Fruit fly (Drosophila melanogaster): ENCODE results near the gene Atg1.

Gene Atg1

dm6 chr3L:12790783-12791678 lies 13.9 kb downstream of the Atg1 start:
- no peak for TF ChIP-seq psq (optimal IDR thresholded peaks at IDR 0.05)
- TF ChIP-seq Myc (optimal IDR thresholded peaks at IDR 0.05) = no peak
- TF ChIP-seq h (optimal IDR thresholded peaks at IDR 0.05) = no peak
- no peak for TF ChIP-seq ttk (optimal IDR thresholded peaks at IDR 0.05)
- TF ChIP-seq insv (optimal IDR thresholded peaks at IDR 0.05) = no peak
- TF ChIP-seq Sin3A (optimal IDR thresholded peaks at IDR 0.05) = no peak

dm6 chr3L:12789875-12790373 lies 15.0 kb downstream of the Atg1 start, which contains the start of gene CG42709:
CG42709 (plus strand) TSS chr3L:12790192.
- no peak for TF ChIP-seq psq (optimal IDR thresholded peaks at IDR 0.05)
- no peak for TF ChIP-seq insv (optimal IDR thresholded peaks at IDR 0.05)
- TF ChIP-seq ttk (optimal IDR thresholded peaks at IDR 0.05) = no peak
- no peak for TF ChIP-seq h (optimal IDR thresholded peaks at IDR 0.05)
- TF ChIP-seq Myc (optimal IDR thresholded peaks at IDR 0.05) = no peak
- TF ChIP-seq Sin3A (optimal IDR thresholded peaks at IDR 0.05) = no peak

- TF ChIP-seq insv (optimal IDR thresholded peaks at IDR 0.05) (no peak), h (optimal IDR thresholded peaks at IDR 0.05) (no peak), Sin3A (optimal IDR thresholded peaks at IDR 0.05) (no peak), Myc (optimal IDR thresholded peaks at IDR 0.05) (no peak)
Observed at dm6 chr3L:12780997-12781396, 23.9 kb downstream of the Atg1 start, which contains the start of the genes CG10969 and CG17666. CG10969 (minus strand) TSS chr3L:12781097. CG17666 (plus strand) TSS chr3L:12781325.

- no peak for TF ChIP-seq insv (optimal IDR thresholded peaks at IDR 0.05)
Observed at dm6 chr3L:12778616-12779015, 26.3 kb downstream of the Atg1 start, which contains the start of gene CG32106. CG32106 (minus strand) TSS chr3L:12778716.

- no peak for TF ChIP-seq Sin3A (optimal IDR thresholded peaks at IDR 0.05)
- TF ChIP-seq Myc (optimal IDR thresholded peaks at IDR 0.05) = no peak
- TF ChIP-seq ttk (optimal IDR thresholded peaks at IDR 0.05) = no peak
- TF ChIP-seq h (optimal IDR thresholded peaks at IDR 0.05) = no peak
- TF ChIP-seq insv (optimal IDR thresholded peaks at IDR 0.05) = no peak
- no peak for TF ChIP-seq psq (optimal IDR thresholded peaks at IDR 0.05)
Observed at dm6 chr3L:12772740-12773686, 31.9 kb downstream of the Atg1 start, which contains the start of gene Hip1. Hip1 (minus strand) TSS chr3L:12773573.

- TF ChIP-seq Myc (optimal IDR thresholded peaks at IDR 0.05) (no peak), h (optimal IDR thresholded peaks at IDR 0.05) (no peak), psq (optimal IDR thresholded peaks at IDR 0.05) (no peak), ttk (optimal IDR thresholded peaks at IDR 0.05) (no peak), insv (optimal IDR thresholded peaks at IDR 0.05) (no peak), Sin3A (optimal IDR thresholded peaks at IDR 0.05) (no peak)
Observed at dm6 chr3L:12754769-12755189, 50.1 kb downstream of the Atg1 start, which contains the start of the genes CG10973 and Vps13D. CG10973 (minus strand) TSS chr3L:12754774. Vps13D (plus strand) TSS chr3L:12755049.

- TF ChIP-seq insv (optimal IDR thresholded peaks at IDR 0.05) (no peak), ttk (optimal IDR thresholded peaks at IDR 0.05) (no peak), psq (optimal IDR thresholded peaks at IDR 0.05) (no peak), Myc (optimal IDR thresholded peaks at IDR 0.05) (no peak), h (optimal IDR thresholded peaks at IDR 0.05) (no peak), Sin3A (optimal IDR thresholded peaks at IDR 0.05) (no peak)
Observed at dm6 chr3L:12749567-12750535, 55.1 kb downstream of the Atg1 start, which contains the start of the genes Klc and CG10984. Klc (minus strand) TSS chr3L:12750056. CG10984 (plus strand) TSS chr3L:12750119.

- TF ChIP-seq Sin3A (optimal IDR thresholded peaks at IDR 0.05) = no peak
- no peak for TF ChIP-seq h (optimal IDR thresholded peaks at IDR 0.05)
- TF ChIP-seq Myc (optimal IDR thresholded peaks at IDR 0.05) = no peak
- TF ChIP-seq insv (optimal IDR thresholded peaks at IDR 0.05) = no peak
- no peak for TF ChIP-seq ttk (optimal IDR thresholded peaks at IDR 0.05)
- no peak for TF ChIP-seq psq (optimal IDR thresholded peaks at IDR 0.05)
Observed at dm6 chr3L:12748711-12749566, 56.0 kb downstream of the Atg1 start.

- no peak for TF ChIP-seq insv (optimal IDR thresholded peaks at IDR 0.05)
- TF ChIP-seq psq (optimal IDR thresholded peaks at IDR 0.05) = no peak
- no peak for TF ChIP-seq Myc (optimal IDR thresholded peaks at IDR 0.05)
- no peak for TF ChIP-seq Sin3A (optimal IDR thresholded peaks at IDR 0.05)
- TF ChIP-seq h (optimal IDR thresholded peaks at IDR 0.05) = no peak
- TF ChIP-seq ttk (optimal IDR thresholded peaks at IDR 0.05) = no peak
Observed at dm6 chr3L:12746241-12746640, 58.7 kb downstream of the Atg1 start.

Data from Kc167 (cell line).